Worm (Caenorhabditis elegans) whole organism, mixed stage, embryonic: ENCODE data around the gene T05B4.13.

Experiments used
- drap-1 ChIP-seq: fragments of 200-800 bp; sonication (Bioruptor generic); optimal IDR thresholded peaks from 3 replicates; lab custom pipeline; 2018; ENCODE audit warnings: mild to moderate bottlenecking, missing genetic modification characterization, missing compliant biosample characterization
- nhr-237 ChIP-seq: fragments of 150-350 bp; optimal IDR thresholded peaks from 2 replicates; lab custom pipeline; 2014; ENCODE audit warnings: missing biosample characterization, missing genetic modification characterization
- nhr-76 ChIP-seq: sonication (generic microtip); optimal IDR thresholded peaks from 2 replicates; lab custom pipeline; 2017; ENCODE audit warnings: missing biosample characterization, missing genetic modification characterization
- pha-4 ChIP-seq: fragments of 150-350 bp; optimal IDR thresholded peaks from 2 replicates; lab custom pipeline; 2018; ENCODE audit warnings: missing biosample characterization, missing genetic modification reagents, missing genetic modification characterization
- unc-62 ChIP-seq: fragments of 150-350 bp; optimal IDR thresholded peaks from 2 replicates; lab custom pipeline; 2014; ENCODE audit warnings: missing biosample characterization, missing genetic modification reagents, missing genetic modification characterization

ce11 chrV:4106688-4107087 is 20.6 kb downstream of the T05B4.13 start:
- TF ChIP-seq nhr-237 (no peak), pha-4 (tag; lab: Kevin White, UChicago) (no peak), unc-62 (GFP tag; lab: Kevin White, UChicago) (no peak), nhr-76 (tag; lab: Kevin White, UChicago) (no peak), drap-1 (GFP tag; lab: Kevin White, UChicago) (no peak)
